Fruit fly (Drosophila melanogaster) whole organism, adult: ENCODE data around the gene CG17707.

ENCODE experiments used
- CG11617 ChIP-seq: fragments of 200-800 bp; sonication (Bioruptor generic); optimal IDR thresholded peaks from 2 replicates; lab custom pipeline; 2017; ENCODE audit warnings: mild to moderate bottlenecking, missing biosample characterization, missing genetic modification reagents, missing genetic modification characterization
- CG12768 ChIP-seq: fragments of 200-800 bp; sonication (Bioruptor generic); optimal IDR thresholded peaks from 2 replicates; lab custom pipeline; 2017; ENCODE audit warnings: missing biosample characterization, missing genetic modification characterization, mild to moderate bottlenecking, moderate library complexity, missing genetic modification reagents
- CG14711 ChIP-seq: fragments of 200-800 bp; sonication (Bioruptor generic); optimal IDR thresholded peaks from 2 replicates; lab custom pipeline; 2018; ENCODE audit warnings: missing biosample characterization, mild to moderate bottlenecking, missing genetic modification characterization, moderate library complexity
- CG1620 ChIP-seq: fragments of 200-800 bp; sonication (Bioruptor generic); optimal IDR thresholded peaks from 2 replicates; lab custom pipeline; 2016; ENCODE audit warnings: missing biosample characterization, missing genetic modification characterization
- CG33017 ChIP-seq: fragments of 200-800 bp; sonication (Bioruptor generic); optimal IDR thresholded peaks from 2 replicates; lab custom pipeline; 2018; ENCODE audit warnings: missing biosample characterization, mild to moderate bottlenecking, missing genetic modification characterization, moderate library complexity
- CG5204 ChIP-seq: fragments of 200-800 bp; sonication (Bioruptor generic); optimal IDR thresholded peaks from 2 replicates; lab custom pipeline; 2016; ENCODE audit warnings: missing biosample characterization, missing genetic modification characterization
- CG7045 ChIP-seq: fragments of 200-800 bp; sonication (Bioruptor generic); optimal IDR thresholded peaks from 2 replicates; lab custom pipeline; 2017; ENCODE audit warnings: missing biosample characterization, mild to moderate bottlenecking, missing genetic modification characterization
- CG7101 ChIP-seq: fragments of 200-800 bp; sonication (Bioruptor generic); optimal IDR thresholded peaks from 2 replicates; lab custom pipeline; 2018; ENCODE audit warnings: missing biosample characterization, mild to moderate bottlenecking, missing genetic modification characterization, moderate library complexity
- Clk ChIP-seq: fragments of 200-800 bp; sonication (Bioruptor generic); optimal IDR thresholded peaks from 2 replicates; lab custom pipeline; 2017; ENCODE audit warnings: missing biosample characterization, missing genetic modification characterization
- Crg-1 ChIP-seq: fragments of 200-800 bp; sonication (Bioruptor generic); optimal IDR thresholded peaks from 2 replicates; lab custom pipeline; 2016; ENCODE audit warnings: missing biosample characterization, missing genetic modification characterization
- Hr96 ChIP-seq: fragments of 200-800 bp; sonication (Bioruptor generic); optimal IDR thresholded peaks from 2 replicates; lab custom pipeline; 2016; ENCODE audit warnings: missing biosample characterization, missing genetic modification characterization
- Mnt ChIP-seq: fragments of 200-800 bp; sonication (Bioruptor generic); optimal IDR thresholded peaks from 2 replicates; lab custom pipeline; 2016; ENCODE audit warnings: missing biosample characterization, mild to moderate bottlenecking, missing genetic modification characterization
- bab1 ChIP-seq: fragments of 200-800 bp; sonication (Bioruptor generic); optimal IDR thresholded peaks from 3 replicates; lab custom pipeline; 2019; ENCODE audit warnings: missing biosample characterization, mild to moderate bottlenecking, missing genetic modification characterization, moderate library complexity
- cic ChIP-seq: fragments of 200-800 bp; sonication (Bioruptor generic); optimal IDR thresholded peaks from 2 replicates; lab custom pipeline; 2017; ENCODE audit warnings: missing biosample characterization, mild to moderate bottlenecking, missing genetic modification characterization, moderate library complexity
- cnc ChIP-seq, 2 experiments: fragments of >200 bp; optimal IDR thresholded peaks; 2 replicates each; lab custom pipeline; 2017
- kay ChIP-seq: fragments of 200-800 bp; sonication (Bioruptor generic); peaks from one replicate; lab custom pipeline; 2016; ENCODE audit warnings: missing biosample characterization, missing genetic modification characterization, borderline replicate concordance
- ovo ChIP-seq: fragments of 200-800 bp; sonication (Bioruptor generic); optimal IDR thresholded peaks from 2 replicates; lab custom pipeline; 2016; ENCODE audit warnings: missing biosample characterization, missing genetic modification characterization
- pad ChIP-seq: fragments of 200-800 bp; sonication (Bioruptor generic); optimal IDR thresholded peaks from 3 replicates; lab custom pipeline; 2017; ENCODE audit warnings: missing biosample characterization, missing genetic modification characterization, mild to moderate bottlenecking, moderate library complexity, missing genetic modification reagents
- tj ChIP-seq: fragments of 200-800 bp; sonication (Bioruptor generic); optimal IDR thresholded peaks from 3 replicates; lab custom pipeline; 2017; ENCODE audit warnings: missing biosample characterization, mild to moderate bottlenecking, missing genetic modification characterization, moderate library complexity
- toe ChIP-seq: fragments of 200-800 bp; sonication (Bioruptor generic); optimal IDR thresholded peaks from 2 replicates; lab custom pipeline; 2016; ENCODE audit warnings: missing biosample characterization, missing genetic modification characterization

Gene CG17707

dm6 chrX:148326-148725 is at the start of gene CG17707:
TSS of gene CG17707 (minus strand) at chrX:148426.
- TF ChIP-seq ovo (GFP tag; lab: Kevin White, UChicago) (no peak), CG14711 (tag; lab: Kevin White, UChicago) (no peak), cic (GFP tag; lab: Kevin White, UChicago) (no peak), CG11617 (GFP tag; lab: Kevin White, UChicago) (no peak), Mnt (GFP tag; lab: Kevin White, UChicago) (no peak), CG1620 (GFP tag; lab: Kevin White, UChicago) (no peak)

- TF ChIP-seq bab1 (GFP tag; lab: Kevin White, UChicago): no peak
- no peak for TF ChIP-seq ovo (GFP tag; lab: Kevin White, UChicago)
- no peak for TF ChIP-seq cic (GFP tag; lab: Kevin White, UChicago)
- no peak for TF ChIP-seq kay
- TF ChIP-seq toe (GFP tag; lab: Kevin White, UChicago): no peak
- TF ChIP-seq Mnt (GFP tag; lab: Kevin White, UChicago): no peak
These were observed 42.8 kb upstream of the CG17707 start for dm6 chrX:191046-191445.

DNA sequence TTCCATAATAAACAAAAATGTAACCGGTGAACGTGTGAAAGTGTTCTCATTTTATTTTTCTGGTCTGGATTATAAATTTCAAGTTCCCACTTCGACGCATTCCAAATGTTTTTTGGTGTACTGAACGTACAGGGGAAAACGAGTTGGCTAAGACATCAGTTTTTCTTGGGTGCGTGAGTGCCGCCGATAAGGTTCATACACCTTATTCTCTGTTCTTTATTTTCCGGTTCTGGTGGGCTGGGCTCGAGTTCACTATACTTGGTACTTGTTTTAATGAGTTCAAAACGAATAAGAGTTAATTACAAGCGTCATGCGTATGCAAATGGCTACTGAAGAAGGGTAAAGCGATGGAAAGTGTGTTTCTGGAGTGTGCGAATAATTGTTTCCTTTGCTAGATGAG is 32.2 kb upstream of the CG17707 start:
- TF ChIP-seq Mnt (GFP tag; lab: Kevin White, UChicago) (no peak), tj (GFP tag; lab: Kevin White, UChicago) (no peak), cic (GFP tag; lab: Kevin White, UChicago) (no peak), Hr96 (GFP tag; lab: Kevin White, UChicago) (no peak), cnc (optimal IDR thresholded peaks at IDR 0.05; lab: Kevin White, UChicago) (no peak), Clk (GFP tag; lab: Kevin White, UChicago) (no peak), CG5204 (GFP tag; lab: Kevin White, UChicago) (no peak), CG11617 (GFP tag; lab: Kevin White, UChicago) (no peak), ovo (GFP tag; lab: Kevin White, UChicago) (no peak), pad (no peak), toe (GFP tag; lab: Kevin White, UChicago) (no peak)

DNA sequence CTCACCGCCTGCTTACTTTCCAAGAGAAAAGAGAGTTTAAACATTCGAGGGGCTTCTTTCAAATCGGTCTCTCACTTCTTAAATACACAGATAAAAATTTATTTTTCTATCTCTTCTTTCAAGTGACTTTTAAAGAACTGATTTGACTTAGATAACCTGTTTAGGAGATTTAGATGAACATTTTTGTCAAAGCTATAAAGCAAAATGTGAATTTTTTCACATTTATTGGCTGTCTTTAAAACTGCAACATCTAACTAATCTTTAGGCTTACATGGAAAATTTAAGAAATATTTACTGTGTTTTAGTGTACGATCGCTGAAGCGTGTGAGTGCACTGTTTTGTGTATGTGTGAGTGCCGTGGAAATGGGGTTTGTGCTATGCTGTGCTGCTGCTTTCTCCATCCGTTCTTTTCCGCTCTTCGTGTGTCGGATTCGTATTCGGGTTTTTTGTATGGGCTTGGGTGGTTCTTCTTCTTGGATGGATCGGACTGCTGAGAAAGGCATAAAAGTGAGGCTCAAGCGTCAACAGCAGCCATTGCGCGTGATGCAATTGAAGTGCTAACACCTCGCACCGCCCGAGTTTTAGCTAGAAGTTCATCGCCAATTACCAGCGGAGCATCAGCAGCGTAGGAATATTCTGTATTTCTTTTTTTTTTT is 27.4 kb upstream of the CG17707 start:
- no peak for TF ChIP-seq Clk (GFP tag; lab: Kevin White, UChicago)
- peak; percentile 11 for TF ChIP-seq tj (GFP tag; lab: Kevin White, UChicago)
- TF ChIP-seq pad: peak; percentile 38
- no peak for TF ChIP-seq kay
- peak; percentile 67 for TF ChIP-seq bab1 (GFP tag; lab: Kevin White, UChicago)

dm6 chrX:173544-173943 is 25.3 kb upstream of the CG17707 start:
- no peak for TF ChIP-seq CG12768 (GFP tag; lab: Kevin White, UChicago)
- no peak for TF ChIP-seq CG14711 (tag; lab: Kevin White, UChicago)

DNA sequence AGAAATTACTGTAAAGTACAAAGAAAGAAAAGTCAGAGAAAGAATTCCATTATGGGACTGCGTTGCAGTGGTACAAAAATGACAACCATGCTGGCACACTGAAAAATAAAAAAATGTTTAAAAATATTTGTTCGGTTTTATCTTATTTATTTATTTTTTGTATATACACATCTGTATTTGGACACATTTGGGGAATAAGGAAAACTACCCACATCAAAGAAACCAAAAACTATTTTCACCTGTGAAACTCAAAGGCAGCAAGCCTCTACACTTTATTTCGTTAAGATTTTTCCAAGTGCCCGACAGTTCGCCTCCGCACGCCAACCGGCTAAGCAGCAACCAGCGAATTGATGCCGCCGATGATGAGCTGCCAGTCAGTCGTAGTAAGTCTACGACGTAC is 21.3 kb upstream of the CG17707 start:
- TF ChIP-seq CG1620 (GFP tag; lab: Kevin White, UChicago): no peak
- TF ChIP-seq CG14711 (tag; lab: Kevin White, UChicago): no peak
- no peak for TF ChIP-seq CG12768 (GFP tag; lab: Kevin White, UChicago)
- TF ChIP-seq cnc (optimal IDR thresholded peaks at IDR 0.05; lab: Kevin White, UChicago): no peak
- no peak for TF ChIP-seq bab1 (GFP tag; lab: Kevin White, UChicago)
- no peak for TF ChIP-seq Clk (GFP tag; lab: Kevin White, UChicago)
- no peak for TF ChIP-seq CG7101 (tag; lab: Kevin White, UChicago)
- no peak for TF ChIP-seq CG11617 (GFP tag; lab: Kevin White, UChicago)
- TF ChIP-seq cic (GFP tag; lab: Kevin White, UChicago): no peak
- no peak for TF ChIP-seq tj (GFP tag; lab: Kevin White, UChicago)
- TF ChIP-seq CG7045 (GFP tag; lab: Kevin White, UChicago): no peak
- no peak for TF ChIP-seq CG33017 (tag; lab: Kevin White, UChicago)
- TF ChIP-seq Hr96 (GFP tag; lab: Kevin White, UChicago): no peak
- no peak for TF ChIP-seq Mnt (GFP tag; lab: Kevin White, UChicago)
- TF ChIP-seq Crg-1 (GFP tag; lab: Kevin White, UChicago): no peak
- TF ChIP-seq ovo (GFP tag; lab: Kevin White, UChicago): no peak
- TF ChIP-seq toe (GFP tag; lab: Kevin White, UChicago): no peak

DNA sequence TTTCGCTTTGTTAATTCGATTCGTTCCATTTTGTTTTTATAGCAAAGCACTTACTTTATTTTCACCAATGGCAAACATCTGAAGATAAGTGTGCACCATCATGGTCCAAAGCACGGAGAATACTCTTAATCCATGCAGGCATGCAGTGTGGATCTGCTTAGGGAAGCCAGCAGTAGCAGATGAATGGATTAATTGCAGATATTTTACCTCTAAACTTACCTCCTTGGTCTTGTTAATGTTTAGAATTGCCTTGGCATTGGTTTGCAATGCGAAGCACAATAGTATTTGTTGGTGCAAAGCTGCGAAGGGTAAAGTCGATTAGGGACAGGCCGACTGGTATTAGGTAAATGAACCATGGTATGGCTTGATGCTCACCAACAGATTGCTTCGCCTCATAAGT is 3.1 kb downstream of the CG17707 start:
- TF ChIP-seq CG7045 (GFP tag; lab: Kevin White, UChicago): no peak

DNA sequence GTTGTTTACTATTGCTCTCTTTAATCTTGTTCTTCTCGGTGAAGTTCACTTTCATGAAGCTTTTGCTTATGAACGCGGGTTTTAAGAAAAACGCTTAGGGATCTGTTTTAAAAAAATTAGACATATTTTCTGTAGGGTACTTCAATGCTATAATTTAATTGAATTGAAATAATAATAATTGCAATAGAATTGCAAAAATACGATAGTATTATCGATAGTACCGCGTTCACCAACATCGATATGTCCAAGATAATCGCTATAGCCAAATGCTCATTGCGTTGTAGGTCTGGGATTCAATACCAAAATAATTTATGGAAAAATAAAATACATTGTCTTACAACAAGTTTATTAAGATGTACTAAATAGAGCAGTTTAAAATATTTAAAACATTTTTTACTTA is 6.3 kb downstream of the CG17707 start:
- TF ChIP-seq kay: no peak
- peak; percentile 29 for TF ChIP-seq bab1 (GFP tag; lab: Kevin White, UChicago)
- TF ChIP-seq tj (GFP tag; lab: Kevin White, UChicago): peak; percentile 23
- no peak for TF ChIP-seq Crg-1 (GFP tag; lab: Kevin White, UChicago)
- TF ChIP-seq CG7101 (tag; lab: Kevin White, UChicago): peak; percentile 13
- TF ChIP-seq CG7045 (GFP tag; lab: Kevin White, UChicago): no peak
